Fruit fly (Drosophila melanogaster) whole organism, embryonic: ENCODE measurements around the gene CG14342.

Source experiments
- B-H2 ChIP-seq: fragments of 200-800 bp; sonication (Bioruptor generic); optimal IDR thresholded peaks from 2 replicates; lab custom pipeline; 2018; ENCODE audit warnings: missing biosample characterization, mild to moderate bottlenecking, missing genetic modification characterization
- CG10267 ChIP-seq: fragments of 200-800 bp; sonication (Bioruptor generic); optimal IDR thresholded peaks from 2 replicates; lab custom pipeline; 2018; ENCODE audit warnings: missing biosample characterization, mild to moderate bottlenecking, missing genetic modification characterization, moderate library complexity
- CG10543 ChIP-seq: fragments of 200-800 bp; sonication (Bioruptor generic); optimal IDR thresholded peaks from 3 replicates; lab custom pipeline; 2017; ENCODE audit warnings: missing biosample characterization, mild to moderate bottlenecking, missing genetic modification characterization, moderate library complexity
- CG10979 ChIP-seq: fragments of 200-800 bp; sonication (Bioruptor generic); optimal IDR thresholded peaks from 2 replicates; lab custom pipeline; 2018; ENCODE audit warnings: missing biosample characterization, mild to moderate bottlenecking, missing genetic modification characterization, moderate library complexity
- CG12155 ChIP-seq: fragments of 200-800 bp; sonication (Bioruptor generic); optimal IDR thresholded peaks from 3 replicates; lab custom pipeline; 2016; ENCODE audit warnings: missing biosample characterization, missing genetic modification characterization
- CG12219 ChIP-seq: fragments of 200-800 bp; sonication (Bioruptor generic); optimal IDR thresholded peaks from 3 replicates; lab custom pipeline; 2018; ENCODE audit warnings: missing biosample characterization, mild to moderate bottlenecking, missing genetic modification characterization
- CG12391 ChIP-seq: fragments of 200-800 bp; sonication (Bioruptor generic); optimal IDR thresholded peaks from 3 replicates; lab custom pipeline; 2018; ENCODE audit warnings: missing biosample characterization, mild to moderate bottlenecking, missing genetic modification characterization, moderate library complexity
- CG12659 ChIP-seq: fragments of 200-800 bp; sonication (Bioruptor generic); optimal IDR thresholded peaks from 3 replicates; lab custom pipeline; 2017; ENCODE audit warnings: mild to moderate bottlenecking, missing biosample characterization, missing genetic modification reagents, missing genetic modification characterization
- CG12769 ChIP-seq: fragments of 200-800 bp; sonication (Bioruptor generic); optimal IDR thresholded peaks from 2 replicates; lab custom pipeline; 2019; ENCODE audit warnings: missing biosample characterization, mild to moderate bottlenecking, missing genetic modification characterization, moderate library complexity
- CG12942 ChIP-seq: fragments of 200-800 bp; sonication (Bioruptor generic); optimal IDR thresholded peaks from 3 replicates; lab custom pipeline; 2016; ENCODE audit warnings: missing biosample characterization, missing genetic modification characterization
- CG15269 ChIP-seq: fragments of 200-800 bp; sonication (Bioruptor generic); optimal IDR thresholded peaks from 2 replicates; lab custom pipeline; 2018; ENCODE audit warnings: missing biosample characterization, mild to moderate bottlenecking, missing genetic modification characterization, moderate library complexity
- CG1603 ChIP-seq: fragments of 200-800 bp; sonication (Bioruptor generic); optimal IDR thresholded peaks from 2 replicates; lab custom pipeline; 2019; ENCODE audit warnings: missing biosample characterization, mild to moderate bottlenecking, missing genetic modification characterization, moderate library complexity
- CG17328 ChIP-seq: fragments of 200-800 bp; sonication (Bioruptor generic); IDR thresholded peaks from 2 replicates; pipeline ENCODE4 v1.3.6; 2022; ENCODE audit warnings: missing biosample characterization, missing genetic modification characterization
- CG17568 ChIP-seq: fragments of 200-800 bp; sonication (Bioruptor generic); optimal IDR thresholded peaks from 2 replicates; lab custom pipeline; 2018; ENCODE audit warnings: missing biosample characterization, mild to moderate bottlenecking, missing genetic modification characterization, moderate library complexity
- CG17912 ChIP-seq: fragments of 200-800 bp; sonication (Bioruptor generic); optimal IDR thresholded peaks from 2 replicates; lab custom pipeline; 2018; ENCODE audit warnings: missing biosample characterization, mild to moderate bottlenecking, missing genetic modification characterization
- CG18476 ChIP-seq: fragments of 200-800 bp; sonication (Bioruptor generic); optimal IDR thresholded peaks from 2 replicates; lab custom pipeline; 2016; ENCODE audit warnings: missing biosample characterization, mild to moderate bottlenecking, missing genetic modification characterization
- CG2678 ChIP-seq: fragments of 200-800 bp; sonication (Bioruptor generic); optimal IDR thresholded peaks from 3 replicates; lab custom pipeline; 2019; ENCODE audit warnings: missing biosample characterization, mild to moderate bottlenecking, missing genetic modification characterization, moderate library complexity
- CG2712 ChIP-seq: fragments of 200-800 bp; optimal IDR thresholded peaks from 3 replicates; lab custom pipeline; 2019; ENCODE audit warnings: missing biosample characterization, mild to moderate bottlenecking, missing genetic modification characterization, moderate library complexity
- CG2875 ChIP-seq: fragments of 200-800 bp; sonication (Bioruptor generic); optimal IDR thresholded peaks from 2 replicates; lab custom pipeline; 2017; ENCODE audit warnings: missing biosample characterization, mild to moderate bottlenecking, missing genetic modification characterization, missing genetic modification reagents
- CG30403 ChIP-seq: fragments of 200-800 bp; sonication (Bioruptor generic); optimal IDR thresholded peaks from 3 replicates; lab custom pipeline; 2016; ENCODE audit warnings: missing biosample characterization, missing genetic modification characterization
- CG30431 ChIP-seq: fragments of 200-800 bp; sonication (Bioruptor generic); optimal IDR thresholded peaks from 2 replicates; lab custom pipeline; 2017; ENCODE audit warnings: missing biosample characterization, missing genetic modification characterization
- CG4282 ChIP-seq: fragments of 200-800 bp; sonication (Bioruptor generic); optimal IDR thresholded peaks from 2 replicates; lab custom pipeline; 2016; ENCODE audit warnings: missing biosample characterization, missing genetic modification characterization
- CG9437 ChIP-seq: fragments of 200-800 bp; sonication (Bioruptor generic); optimal IDR thresholded peaks from 2 replicates; lab custom pipeline; 2018; ENCODE audit warnings: missing biosample characterization, mild to moderate bottlenecking, missing genetic modification characterization
- CHES-1-like ChIP-seq: fragments of 200-800 bp; sonication (Bioruptor generic); optimal IDR thresholded peaks from 2 replicates; lab custom pipeline; 2016; ENCODE audit warnings: missing biosample characterization, missing genetic modification characterization
- Elba2 ChIP-seq: fragments of 200-800 bp; sonication (Bioruptor generic); optimal IDR thresholded peaks from 3 replicates; lab custom pipeline; 2016; ENCODE audit warnings: missing biosample characterization, missing genetic modification characterization
- Fer1 ChIP-seq: fragments of 200-800 bp; sonication (Bioruptor generic); optimal IDR thresholded peaks from 2 replicates; lab custom pipeline; 2017; ENCODE audit warnings: missing biosample characterization, mild to moderate bottlenecking, missing genetic modification characterization
- Meics ChIP-seq: fragments of 200-800 bp; sonication (Bioruptor generic); optimal IDR thresholded peaks from 2 replicates; lab custom pipeline; 2017; ENCODE audit warnings: missing biosample characterization, mild to moderate bottlenecking, missing genetic modification characterization
- Nf-YC ChIP-seq: fragments of 200-800 bp; optimal IDR thresholded peaks from 3 replicates; lab custom pipeline; 2019; ENCODE audit warnings: missing biosample characterization, mild to moderate bottlenecking, missing genetic modification characterization, moderate library complexity
- NfI ChIP-seq: fragments of 200-800 bp; sonication (Bioruptor generic); optimal IDR thresholded peaks from 3 replicates; lab custom pipeline; 2018; ENCODE audit warnings: missing biosample characterization, mild to moderate bottlenecking, missing genetic modification characterization, moderate library complexity
- Sox102F ChIP-seq: fragments of 200-800 bp; sonication (Bioruptor generic); optimal IDR thresholded peaks from 2 replicates; lab custom pipeline; 2018; ENCODE audit warnings: missing biosample characterization, mild to moderate bottlenecking, missing genetic modification characterization, moderate library complexity
- abd-A ChIP-seq: fragments of 200-800 bp; sonication (Bioruptor generic); optimal IDR thresholded peaks from 3 replicates; lab custom pipeline; 2019; ENCODE audit warnings: missing biosample characterization, mild to moderate bottlenecking, missing genetic modification characterization, moderate library complexity
- caup ChIP-seq: fragments of 200-800 bp; sonication (Bioruptor generic); optimal IDR thresholded peaks from 3 replicates; lab custom pipeline; 2017; ENCODE audit warnings: missing biosample characterization, mild to moderate bottlenecking, missing genetic modification characterization, moderate library complexity; ENCODE audit not compliant: severe bottlenecking
- chinmo ChIP-seq: fragments of 200-800 bp; sonication (Bioruptor generic); IDR thresholded peaks from 4 replicates; pipeline ENCODE4 v1.3.6; 2022; ENCODE audit warnings: missing biosample characterization, missing genetic modification characterization; ENCODE audit not compliant: partially characterized antibody
- dimm ChIP-seq: fragments of 200-800 bp; sonication (Bioruptor generic); IDR thresholded peaks from 2 replicates; pipeline ENCODE4 v1.3.6; 2022; ENCODE audit warnings: missing biosample characterization, missing genetic modification characterization
- disco-r ChIP-seq: fragments of 200-800 bp; sonication (Bioruptor generic); optimal IDR thresholded peaks from 2 replicates; lab custom pipeline; 2016; ENCODE audit warnings: missing biosample characterization, missing genetic modification characterization
- eve ChIP-seq, 2 experiments: fragments of >200 bp; optimal IDR thresholded peaks; 2 replicates each; lab custom pipeline; 2017; ENCODE audit warnings: missing biosample characterization in 2 of 2, missing genetic modification characterization in 2 of 2
- fd3F ChIP-seq: fragments of 200-800 bp; sonication (Bioruptor generic); optimal IDR thresholded peaks from 2 replicates; lab custom pipeline; 2018; ENCODE audit warnings: missing biosample characterization, mild to moderate bottlenecking, missing genetic modification characterization, moderate library complexity
- hbn ChIP-seq: fragments of 200-800 bp; sonication (Bioruptor generic); IDR thresholded peaks from 2 replicates; pipeline ENCODE4 v1.3.6; 2022; ENCODE audit warnings: missing biosample characterization, missing genetic modification characterization; ENCODE audit not compliant: partially characterized antibody
- ind ChIP-seq: fragments of 200-800 bp; sonication (Bioruptor generic); optimal IDR thresholded peaks from 3 replicates; lab custom pipeline; 2016; ENCODE audit warnings: missing biosample characterization, missing genetic modification characterization
- kay ChIP-seq: fragments of 200-800 bp; sonication (Bioruptor generic); optimal IDR thresholded peaks from 2 replicates; lab custom pipeline; 2016; ENCODE audit warnings: missing biosample characterization, missing genetic modification characterization
- mam ChIP-seq: fragments of 200-800 bp; sonication (Bioruptor generic); optimal IDR thresholded peaks from 3 replicates; lab custom pipeline; 2016; ENCODE audit warnings: missing biosample characterization, missing genetic modification characterization
- nerfin-1 ChIP-seq: fragments of 200-800 bp; sonication (Bioruptor generic); optimal IDR thresholded peaks from 3 replicates; lab custom pipeline; 2019; ENCODE audit warnings: missing biosample characterization, mild to moderate bottlenecking, missing genetic modification characterization, moderate library complexity
- psq ChIP-seq: fragments of 200-800 bp; sonication (Bioruptor generic); optimal IDR thresholded peaks from 2 replicates; lab custom pipeline; 2017; ENCODE audit warnings: missing biosample characterization, missing genetic modification characterization
- pzg ChIP-seq: fragments of 200-800 bp; sonication (Bioruptor generic); optimal IDR thresholded peaks from 3 replicates; lab custom pipeline; 2018; ENCODE audit warnings: missing biosample characterization, mild to moderate bottlenecking, missing genetic modification characterization, moderate library complexity
- salm ChIP-seq: fragments of 200-800 bp; sonication (Bioruptor generic); optimal IDR thresholded peaks from 2 replicates; lab custom pipeline; 2018; ENCODE audit warnings: missing biosample characterization, mild to moderate bottlenecking, missing genetic modification characterization
- sima ChIP-seq: fragments of 200-800 bp; sonication (Bioruptor generic); optimal IDR thresholded peaks from 2 replicates; lab custom pipeline; 2016; ENCODE audit warnings: missing biosample characterization, missing genetic modification characterization
- tap ChIP-seq: fragments of 200-800 bp; optimal IDR thresholded peaks from 3 replicates; lab custom pipeline; 2019; ENCODE audit warnings: missing biosample characterization, mild to moderate bottlenecking, missing genetic modification characterization, moderate library complexity
- wor ChIP-seq: fragments of 200-800 bp; sonication (Bioruptor generic); IDR thresholded peaks from 2 replicates; pipeline ENCODE4 v1.3.6; 2022; ENCODE audit warnings: missing biosample characterization, missing genetic modification characterization
- zen2 ChIP-seq: fragments of 200-800 bp; sonication (Bioruptor generic); IDR thresholded peaks from 3 replicates; pipeline ENCODE4 v1.3.6; 2022; ENCODE audit warnings: missing biosample characterization, missing genetic modification characterization; ENCODE audit not compliant: partially characterized antibody
- zf30C ChIP-seq: fragments of 200-800 bp; sonication (Bioruptor generic); optimal IDR thresholded peaks from 3 replicates; lab custom pipeline; 2018; ENCODE audit warnings: missing biosample characterization, mild to moderate bottlenecking, missing genetic modification characterization

The CG14342 gene

DNA sequence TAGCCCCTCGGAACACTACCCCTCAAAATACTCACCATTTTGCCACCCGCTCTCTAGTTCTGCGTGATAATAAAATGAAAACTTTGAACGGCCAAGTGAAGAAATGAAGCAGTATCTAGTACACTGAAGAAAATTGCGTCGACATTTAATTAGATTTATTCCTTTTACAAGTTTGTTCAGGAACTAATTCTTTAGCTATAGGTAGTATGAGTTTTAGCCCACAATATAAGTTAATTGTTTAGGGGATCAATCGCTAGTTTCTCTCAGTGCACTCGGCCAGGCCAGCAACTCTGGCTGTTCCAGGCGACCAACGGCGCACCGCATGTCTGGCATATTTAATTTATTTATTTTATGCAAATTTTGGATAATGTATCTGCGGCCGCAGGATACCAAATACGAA is 26.7 kb downstream of the CG14342 start (continued):
- no peak for TF ChIP-seq B-H2 (GFP tag; lab: Kevin White, UChicago)
- no peak for TF ChIP-seq CG10267 (tag; lab: Kevin White, UChicago)
- TF ChIP-seq CG2678: peak; percentile 58
- no peak for TF ChIP-seq chinmo (GFP tag; lab: Robert Waterston, UW)
- TF ChIP-seq eve (GFP tag; optimal IDR thresholded peaks at IDR 0.05; lab: Kevin White, UChicago): peak in 1 of 2 experiments; percentile 23
- no peak for TF ChIP-seq salm (tag; lab: Kevin White, UChicago)
- TF ChIP-seq CG12659 (GFP tag; lab: Kevin White, UChicago): peak; percentile 19
- peak; percentile 44 for TF ChIP-seq ind (GFP tag; lab: Kevin White, UChicago)
- no peak for TF ChIP-seq CG4282 (GFP tag; lab: Kevin White, UChicago)
- no peak for TF ChIP-seq CG10543 (GFP tag; lab: Kevin White, UChicago)
- no peak for TF ChIP-seq CG2875 (GFP tag; lab: Kevin White, UChicago)
- peak; percentile 44 for TF ChIP-seq CG1603 (tag; lab: Kevin White, UChicago)
- no peak for TF ChIP-seq Nf-YC (tag; lab: Kevin White, UChicago)
- no peak for TF ChIP-seq CG17568 (GFP tag; lab: Kevin White, UChicago)
- no peak for TF ChIP-seq CG30431 (GFP tag; lab: Kevin White, UChicago)
- TF ChIP-seq pzg (GFP tag; lab: Kevin White, UChicago): no peak
- no peak for TF ChIP-seq CG12942
- peak; percentile 12 for TF ChIP-seq CG12391
- TF ChIP-seq sima (GFP tag; lab: Kevin White, UChicago): no peak
- 0 out of 2 replicates have a peak, but pooled peaks have one; percentile 23 for TF ChIP-seq dimm (GFP tag; lab: Robert Waterston, UW)
- TF ChIP-seq Sox102F: peak; percentile 46
- TF ChIP-seq CG15269 (tag; lab: Kevin White, UChicago): peak; percentile 32
- peak; percentile 15 for TF ChIP-seq mam (GFP tag; lab: Kevin White, UChicago)
- peak; percentile 32 for TF ChIP-seq CG12219
- peak; percentile 68 for TF ChIP-seq Fer1 (GFP tag; lab: Kevin White, UChicago)
- no peak for TF ChIP-seq abd-A (tag; lab: Kevin White, UChicago)
- no peak for TF ChIP-seq fd3F (GFP tag; lab: Kevin White, UChicago)
- TF ChIP-seq psq: no peak
- no peak for TF ChIP-seq wor (GFP tag; lab: Robert Waterston, UW)
- no peak for TF ChIP-seq CG10979 (tag; lab: Kevin White, UChicago)
- peak; percentile 53 for TF ChIP-seq Meics (GFP tag; lab: Kevin White, UChicago)
- TF ChIP-seq CG12769 (tag; lab: Kevin White, UChicago): peak; percentile 25
- no peak for TF ChIP-seq kay (GFP tag; lab: Kevin White, UChicago)
- TF ChIP-seq Elba2: no peak
- no peak for TF ChIP-seq CG12155 (GFP tag; lab: Kevin White, UChicago)
- peak; percentile 46; the same call in 1 of the 2 replicates for TF ChIP-seq CG17328 (GFP tag; lab: Robert Waterston, UW)
- peak; percentile 46 for TF ChIP-seq caup (GFP tag; lab: Kevin White, UChicago)
- TF ChIP-seq hbn (GFP tag; lab: Robert Waterston, UW): no peak
- no peak for TF ChIP-seq CG17912 (GFP tag; lab: Kevin White, UChicago)
- peak; percentile 6 for TF ChIP-seq CG30403 (GFP tag; lab: Kevin White, UChicago)
- no peak for TF ChIP-seq tap (tag; lab: Kevin White, UChicago)
- no peak for TF ChIP-seq nerfin-1 (tag; lab: Kevin White, UChicago)
- peak; percentile 12 for TF ChIP-seq NfI (GFP tag; lab: Kevin White, UChicago)
- TF ChIP-seq CG18476 (GFP tag; lab: Kevin White, UChicago): no peak
- TF ChIP-seq zf30C (GFP tag; lab: Kevin White, UChicago): no peak
- no peak for TF ChIP-seq CG9437 (GFP tag; lab: Kevin White, UChicago)
- no peak for TF ChIP-seq zen2 (GFP tag; lab: Robert Waterston, UW)
- no peak for TF ChIP-seq CHES-1-like
- no peak for TF ChIP-seq disco-r (GFP tag; lab: Kevin White, UChicago)
- TF ChIP-seq CG2712 (tag; lab: Kevin White, UChicago): peak; percentile 18
